Fruit fly (Drosophila melanogaster) whole organism, embryonic: ENCODE results near the gene Cdc50.

ENCODE experiments used
- Ada2b ChIP-seq: fragments of 200-800 bp; sonication (Bioruptor generic); IDR thresholded peaks from 2 replicates; pipeline ENCODE4 v1.3.6; 2022; ENCODE audit warnings: missing biosample characterization, missing genetic modification characterization
- B-H1 ChIP-seq: fragments of 200-800 bp; sonication (Bioruptor generic); IDR thresholded peaks from 3 replicates; pipeline ENCODE4 v1.3.6; 2022; ENCODE audit warnings: missing biosample characterization, missing genetic modification characterization
- CG10267 ChIP-seq: fragments of 200-800 bp; sonication (Bioruptor generic); optimal IDR thresholded peaks from 2 replicates; lab custom pipeline; 2018; ENCODE audit warnings: missing biosample characterization, mild to moderate bottlenecking, missing genetic modification characterization, moderate library complexity
- CG10366 ChIP-seq: fragments of 200-800 bp; sonication (Bioruptor generic); IDR thresholded peaks from 2 replicates; pipeline ENCODE4 v1.3.6; 2022; ENCODE audit warnings: missing biosample characterization, missing genetic modification characterization
- CG10654 ChIP-seq: fragments of 200-800 bp; sonication (Bioruptor generic); optimal IDR thresholded peaks from 2 replicates; lab custom pipeline; 2016; ENCODE audit warnings: missing biosample characterization, missing genetic modification characterization
- CG11247 ChIP-seq: fragments of 200-800 bp; sonication (Bioruptor generic); IDR thresholded peaks from 2 replicates; pipeline ENCODE4 v1.3.6; 2022; ENCODE audit warnings: missing biosample characterization, missing genetic modification characterization
- CG11695 ChIP-seq: fragments of 200-800 bp; sonication (Bioruptor generic); IDR thresholded peaks from 3 replicates; pipeline ENCODE4 v1.3.6; 2022; ENCODE audit warnings: missing biosample characterization, missing genetic modification characterization
- CG11696 ChIP-seq: fragments of 200-800 bp; sonication (Bioruptor generic); IDR thresholded peaks from 2 replicates; pipeline ENCODE4 v1.3.6; 2022; ENCODE audit warnings: missing biosample characterization, missing genetic modification characterization
- CG11723 ChIP-seq: fragments of 200-800 bp; sonication (Bioruptor generic); optimal IDR thresholded peaks from 2 replicates; lab custom pipeline; 2017; ENCODE audit warnings: missing biosample characterization, mild to moderate bottlenecking, missing genetic modification characterization
- CG15269 ChIP-seq: fragments of 200-800 bp; sonication (Bioruptor generic); optimal IDR thresholded peaks from 2 replicates; lab custom pipeline; 2018; ENCODE audit warnings: missing biosample characterization, mild to moderate bottlenecking, missing genetic modification characterization, moderate library complexity
- CG16815 ChIP-seq: fragments of 200-800 bp; sonication (Bioruptor generic); optimal IDR thresholded peaks from 3 replicates; lab custom pipeline; 2017; ENCODE audit warnings: missing biosample characterization, mild to moderate bottlenecking, missing genetic modification characterization
- CG18011 ChIP-seq: fragments of 200-800 bp; sonication (Bioruptor generic); optimal IDR thresholded peaks from 2 replicates; lab custom pipeline; 2017; ENCODE audit warnings: missing biosample characterization, missing genetic modification characterization, mild to moderate bottlenecking, moderate library complexity, missing genotype
- CG6854 ChIP-seq: fragments of 200-800 bp; sonication (Bioruptor generic); optimal IDR thresholded peaks from 3 replicates; lab custom pipeline; 2017; ENCODE audit warnings: missing biosample characterization, mild to moderate bottlenecking, missing genetic modification characterization
- CG7556 ChIP-seq: fragments of 200-800 bp; sonication (Bioruptor generic); optimal IDR thresholded peaks from 2 replicates; lab custom pipeline; 2017; ENCODE audit warnings: missing biosample characterization, mild to moderate bottlenecking, missing genetic modification characterization
- CG7928 ChIP-seq: fragments of 200-800 bp; sonication (Bioruptor generic); optimal IDR thresholded peaks from 2 replicates; lab custom pipeline; 2017; ENCODE audit warnings: missing biosample characterization, mild to moderate bottlenecking, missing genetic modification characterization
- CG8388 ChIP-seq: fragments of 200-800 bp; sonication (Bioruptor generic); optimal IDR thresholded peaks from 2 replicates; lab custom pipeline; 2019; ENCODE audit warnings: missing biosample characterization, mild to moderate bottlenecking, missing genetic modification characterization, moderate library complexity
- Chrac-16 ChIP-seq: fragments of 200-800 bp; sonication (Bioruptor generic); optimal IDR thresholded peaks from 3 replicates; lab custom pipeline; 2016; ENCODE audit warnings: missing biosample characterization, missing genetic modification characterization
- Dfd ChIP-seq, 2 experiments: fragments of >200 bp; optimal IDR thresholded peaks; 2 replicates each; lab custom pipeline; 2017; ENCODE audit warnings: missing biosample characterization in 2 of 2, missing genetic modification characterization in 2 of 2
- Dp ChIP-seq: fragments of 200-800 bp; sonication (Bioruptor generic); optimal IDR thresholded peaks from 2 replicates; lab custom pipeline; 2018; ENCODE audit warnings: missing biosample characterization, mild to moderate bottlenecking, missing genetic modification characterization, moderate library complexity
- E2f2 ChIP-seq: fragments of 200-800 bp; sonication (Bioruptor generic); IDR thresholded peaks from 2 replicates; pipeline ENCODE4 v1.3.6; 2022; ENCODE audit warnings: missing biosample characterization, missing genetic modification characterization
- GATAe ChIP-seq: fragments of 200-800 bp; sonication (Bioruptor generic); conservative IDR thresholded peaks from 2 replicates; pipeline ENCODE4 v1.3.6; 2022; ENCODE audit warnings: missing biosample characterization, missing genetic modification characterization
- Hr39 ChIP-seq: fragments of >200 bp; optimal IDR thresholded peaks from 2 replicates; lab custom pipeline; 2017
- Jarid2 ChIP-seq: fragments of 200-800 bp; sonication (Bioruptor generic); optimal IDR thresholded peaks from 3 replicates; lab custom pipeline; 2017; ENCODE audit warnings: mild to moderate bottlenecking, missing biosample characterization, missing genetic modification reagents, missing genetic modification characterization
- NC2β ChIP-seq: fragments of 200-800 bp; sonication (Bioruptor generic); optimal IDR thresholded peaks from 2 replicates; lab custom pipeline; 2016; ENCODE audit warnings: missing biosample characterization, missing genetic modification characterization
- Sox100B ChIP-seq: fragments of 200-800 bp; sonication (Bioruptor generic); optimal IDR thresholded peaks from 3 replicates; lab custom pipeline; 2018; ENCODE audit warnings: missing biosample characterization, mild to moderate bottlenecking, missing genetic modification characterization
- TFAM ChIP-seq: fragments of 200-800 bp; sonication (Bioruptor generic); optimal IDR thresholded peaks from 2 replicates; lab custom pipeline; 2017; ENCODE audit warnings: missing biosample characterization, missing genetic modification characterization, inconsistent platforms
- ap ChIP-seq: fragments of 200-800 bp; sonication (Bioruptor generic); IDR thresholded peaks from 2 replicates; pipeline ENCODE4 v1.3.6; 2022; ENCODE audit warnings: missing biosample characterization, missing genetic modification characterization
- cas ChIP-seq: fragments of 200-800 bp; sonication (Bioruptor generic); IDR thresholded peaks from 2 replicates; pipeline ENCODE4 v1.3.6; 2022; ENCODE audit warnings: missing biosample characterization, missing genetic modification characterization
- cato ChIP-seq: fragments of 200-800 bp; sonication (Bioruptor generic); optimal IDR thresholded peaks from 2 replicates; lab custom pipeline; 2016; ENCODE audit warnings: missing biosample characterization, missing genetic modification characterization, borderline replicate concordance
- ci ChIP-seq: fragments of 200-800 bp; sonication (Bioruptor generic); IDR thresholded peaks from 3 replicates; pipeline ENCODE4 v1.3.6; 2022; ENCODE audit warnings: missing biosample characterization, missing genetic modification characterization
- da ChIP-seq: fragments of 200-800 bp; sonication (Bioruptor generic); optimal IDR thresholded peaks from 2 replicates; lab custom pipeline; 2016; ENCODE audit warnings: missing biosample characterization, missing genetic modification characterization
- dati ChIP-seq: fragments of 200-800 bp; sonication (Bioruptor generic); IDR thresholded peaks from 2 replicates; pipeline ENCODE4 v1.3.6; 2022; ENCODE audit warnings: missing biosample characterization, missing genetic modification characterization
- gcm ChIP-seq: fragments of 200-800 bp; sonication (Bioruptor generic); optimal IDR thresholded peaks from 2 replicates; lab custom pipeline; 2019; ENCODE audit warnings: missing biosample characterization, mild to moderate bottlenecking, missing genetic modification characterization, moderate library complexity
- her ChIP-seq: fragments of 200-800 bp; sonication (Bioruptor generic); optimal IDR thresholded peaks from 2 replicates; lab custom pipeline; 2016; ENCODE audit warnings: missing biosample characterization, missing genetic modification characterization
- jigr1 ChIP-seq: fragments of 200-800 bp; sonication (Bioruptor generic); IDR thresholded peaks from 3 replicates; pipeline ENCODE4 v1.3.6; 2022; ENCODE audit warnings: missing biosample characterization, missing genetic modification characterization
- kay ChIP-seq: fragments of 200-800 bp; sonication (Bioruptor generic); optimal IDR thresholded peaks from 2 replicates; lab custom pipeline; 2016; ENCODE audit warnings: missing biosample characterization, missing genetic modification characterization
- kni ChIP-seq: fragments of 200-800 bp; sonication (Bioruptor generic); optimal IDR thresholded peaks from 3 replicates; lab custom pipeline; 2017; ENCODE audit warnings: mild to moderate bottlenecking, missing biosample characterization, missing genetic modification reagents, missing genetic modification characterization
- luna ChIP-seq: fragments of 200-800 bp; sonication (Bioruptor generic); optimal IDR thresholded peaks from 2 replicates; lab custom pipeline; 2016; ENCODE audit warnings: missing biosample characterization, missing genetic modification characterization
- org-1 ChIP-seq: fragments of 200-800 bp; sonication (Bioruptor generic); optimal IDR thresholded peaks from 2 replicates; lab custom pipeline; 2017; ENCODE audit warnings: missing biosample characterization, missing genetic modification characterization
- pan ChIP-seq, 4 experiments: fragments of >200 bp in 3 of 4; fragments of 200-800 bp in 1 of 4; sonication (Bioruptor generic) in 1 of 4; optimal IDR thresholded peaks in 3 of 4; IDR thresholded peaks in 1 of 4; 2 replicates each; pipeline versions ENCODE4 v1.3.6 to Lab custom; 2017 to 2022; ENCODE audit warnings: missing biosample characterization in 2 of 4, missing genetic modification characterization in 2 of 4, mixed read lengths in 1 of 4
- sc ChIP-seq, 3 experiments: fragments of >200 bp in 2 of 3; fragments of 200-800 bp in 1 of 3; sonication (Bioruptor generic) in 1 of 3; optimal IDR thresholded peaks; 2 replicates in 2 of 3; 3 replicates in 1 of 3; lab custom pipeline; 2017; ENCODE audit warnings: mild to moderate bottlenecking in 1 of 3, missing biosample characterization in 1 of 3, missing genetic modification characterization in 1 of 3, missing genetic modification reagents in 1 of 3
- sd ChIP-seq: fragments of 200-800 bp; sonication (Bioruptor generic); optimal IDR thresholded peaks from 3 replicates; lab custom pipeline; 2018; ENCODE audit warnings: missing biosample characterization, mild to moderate bottlenecking, missing genetic modification characterization, moderate library complexity
- sim ChIP-seq: fragments of 200-800 bp; sonication (Bioruptor generic); IDR thresholded peaks from 2 replicates; pipeline ENCODE4 v1.3.6; 2022; ENCODE audit warnings: missing biosample characterization, missing genetic modification characterization
- sna ChIP-seq: fragments of 200-800 bp; sonication (Bioruptor generic); IDR thresholded peaks from 2 replicates; pipeline ENCODE4 v1.3.6; 2022; ENCODE audit warnings: missing biosample characterization, missing genetic modification characterization; ENCODE audit not compliant: partially characterized antibody
- stc ChIP-seq: fragments of 200-800 bp; sonication (Bioruptor generic); IDR thresholded peaks from 2 replicates; pipeline ENCODE4 v1.3.6; 2022; ENCODE audit warnings: missing biosample characterization, missing genetic modification characterization
- tna ChIP-seq: fragments of 200-800 bp; sonication (Bioruptor generic); IDR thresholded peaks from 2 replicates; pipeline ENCODE4 v1.3.6; 2022; ENCODE audit warnings: missing biosample characterization, missing genetic modification characterization; ENCODE audit not compliant: partially characterized antibody
- tx ChIP-seq: fragments of 200-800 bp; sonication (Bioruptor generic); optimal IDR thresholded peaks from 2 replicates; lab custom pipeline; 2016; ENCODE audit warnings: missing biosample characterization, missing genetic modification characterization
- unc-4 ChIP-seq: fragments of 200-800 bp; sonication (Bioruptor generic); IDR thresholded peaks from 2 replicates; pipeline ENCODE4 v1.3.6; 2022; ENCODE audit warnings: missing biosample characterization, missing genetic modification characterization; ENCODE audit not compliant: partially characterized antibody
- vfl ChIP-seq: fragments of 200-800 bp; sonication (Bioruptor generic); optimal IDR thresholded peaks from 2 replicates; lab custom pipeline; 2016; ENCODE audit warnings: missing biosample characterization, missing genetic modification characterization
- zf30C ChIP-seq: fragments of 200-800 bp; sonication (Bioruptor generic); optimal IDR thresholded peaks from 3 replicates; lab custom pipeline; 2018; ENCODE audit warnings: missing biosample characterization, mild to moderate bottlenecking, missing genetic modification characterization

Cdc50 gene

DNA sequence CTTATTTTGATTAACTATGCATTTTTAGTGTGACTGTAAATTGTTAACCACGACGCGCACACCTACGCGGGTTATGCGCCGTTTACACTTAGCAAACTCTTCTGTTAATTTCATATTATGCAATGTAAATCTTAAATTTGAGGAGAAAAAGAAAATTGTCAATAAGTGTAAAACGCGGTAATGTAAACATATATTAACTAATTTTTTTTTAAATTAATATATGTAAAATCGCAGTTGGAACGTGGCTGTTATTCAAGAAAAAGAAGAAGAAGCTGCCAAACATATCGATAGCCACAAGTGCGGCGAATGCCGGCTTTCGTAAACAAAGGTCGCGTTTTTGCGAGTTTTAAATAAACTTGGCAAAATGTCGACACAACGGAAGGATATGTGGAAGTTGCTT is 49.7 kb downstream of the Cdc50 start, which contains the start of the genes TH1 and mei-41 (continued):
- TF ChIP-seq Ada2b (GFP tag; lab: Robert Waterston, UW) (peak; percentile 93), da (GFP tag; lab: Kevin White, UChicago) (no peak), CG11696 (GFP tag; lab: Robert Waterston, UW) (peak; percentile 84), sna (GFP tag; lab: Robert Waterston, UW) (no peak), Dfd (GFP tag; optimal IDR thresholded peaks at IDR 0.05; lab: Kevin White, UChicago) (peak in 1 of 2 experiments; percentile 46), cas (GFP tag; lab: Robert Waterston, UW) (peak; percentile 90), ap (GFP tag; lab: Robert Waterston, UW) (peak; percentile 92), unc-4 (GFP tag; lab: Robert Waterston, UW) (peak; percentile 54; the same call in 1 of the 2 replicates), tna (GFP tag; lab: Robert Waterston, UW) (no peak), jigr1 (GFP tag; lab: Robert Waterston, UW) (peak; percentile 90), CG15269 (peak; percentile 90), CG6854 (GFP tag; lab: Kevin White, UChicago) (peak; percentile 37), stc (GFP tag; lab: Robert Waterston, UW) (peak; percentile 89), kay (GFP tag; lab: Kevin White, UChicago) (peak; percentile 76), CG18011 (GFP tag; lab: Kevin White, UChicago) (peak; percentile 46), Dp (peak; percentile 52), TFAM (no peak), sim (GFP tag; lab: Robert Waterston, UW) (peak; percentile 88), CG10654 (peak; percentile 85), E2f2 (peak; percentile 76), luna (GFP tag; lab: Kevin White, UChicago) (no peak), CG10366 (GFP tag; lab: Robert Waterston, UW) (peak; percentile 91), CG10267 (tag; lab: Kevin White, UChicago) (peak; percentile 89), cato (GFP tag; lab: Kevin White, UChicago) (peak; percentile 74), CG7556 (GFP tag; lab: Kevin White, UChicago) (no peak), GATAe (peak; percentile 79), CG11723 (GFP tag; lab: Kevin White, UChicago) (peak; percentile 79), org-1 (GFP tag; lab: Kevin White, UChicago) (peak; percentile 60), Jarid2 (no peak), pan (optimal IDR thresholded peaks at IDR 0.05; lab: Kevin White, UChicago) (no peak), pan (GFP tag; optimal IDR thresholded peaks at IDR 0.05 in 1 of 2, IDR thresholded peaks at IDR 0.05 in 1 of 2) (peak in 1 of 2 experiments; percentile 96), ci (GFP tag; lab: Robert Waterston, UW) (peak; percentile 93), tx (GFP tag; lab: Kevin White, UChicago) (peak; percentile 21), Sox100B (GFP tag; lab: Kevin White, UChicago) (no peak), sc (optimal IDR thresholded peaks at IDR 0.05; lab: Kevin White, UChicago) (no peak), sc (GFP tag; optimal IDR thresholded peaks at IDR 0.05; lab: Kevin White, UChicago) (peak; percentile 74), CG8388 (GFP tag; lab: Kevin White, UChicago) (peak; percentile 84), CG16815 (GFP tag; lab: Kevin White, UChicago) (peak; percentile 89), B-H1 (GFP tag; lab: Robert Waterston, UW) (peak; percentile 93), kni (GFP tag; lab: Kevin White, UChicago) (no peak), zf30C (GFP tag; lab: Kevin White, UChicago) (no peak), sd (tag; lab: Kevin White, UChicago) (no peak), CG11247 (peak; percentile 94), CG11695 (GFP tag; lab: Robert Waterston, UW) (peak; percentile 92), gcm (no peak), Chrac-16 (GFP tag; lab: Kevin White, UChicago) (peak; percentile 88), her (GFP tag; lab: Kevin White, UChicago) (peak; percentile 7), vfl (GFP tag; lab: Kevin White, UChicago) (peak; percentile 77), CG7928 (GFP tag; lab: Kevin White, UChicago) (no peak), dati (GFP tag; lab: Robert Waterston, UW) (peak; percentile 90), Hr39 (lab: Kevin White, UChicago) (no peak), NC2β (GFP tag; lab: Kevin White, UChicago) (peak; percentile 27)
